Worm (Caenorhabditis elegans) whole organism, L4/young adult: ENCODE results near the gene Y47D7A.11.

ENCODE experiments used
- W03F9.2 ChIP-seq: fragments of 150-350 bp; optimal IDR thresholded peaks from 2 replicates; lab custom pipeline; 2014; ENCODE audit warnings: missing biosample characterization, missing genetic modification characterization
- dao-5 ChIP-seq: sonication (generic microtip); optimal IDR thresholded peaks from 2 replicates; lab custom pipeline; 2016; ENCODE audit warnings: missing genotype, missing genetic modification characterization, moderate library complexity, missing compliant biosample characterization
- him-1 ChIP-seq: sonication (generic microtip); optimal IDR thresholded peaks from 2 replicates; lab custom pipeline; 2016; ENCODE audit warnings: missing genotype, missing genetic modification reagents, missing genetic modification characterization, missing compliant biosample characterization

Gene Y47D7A.11

ce11 chrV:4387916-4388315 lies 40.2 kb downstream of the Y47D7A.11 start:
- TF ChIP-seq W03F9.2 (tag; lab: Kevin White, UChicago) (no peak), dao-5 (no peak), him-1 (no peak)

- TF ChIP-seq W03F9.2 (tag; lab: Kevin White, UChicago), result no peak
- no peak for TF ChIP-seq him-1
- TF ChIP-seq dao-5, result no peak
These were observed 40.7 kb downstream of the Y47D7A.11 start, which contains the start of gene F13A2.9 for ce11 chrV:4387402-4387801. F13A2.9 (minus strand) TSS chrV:4387502.

ce11 chrV:4386173-4386572 lies 41.9 kb downstream of the Y47D7A.11 start, which contains the start of gene F13A2.10:
F13A2.10 (minus strand) TSS chrV:4386273.
- no peak for TF ChIP-seq dao-5
- TF ChIP-seq W03F9.2 (tag; lab: Kevin White, UChicago), result no peak
- TF ChIP-seq him-1, result no peak

- no peak for TF ChIP-seq W03F9.2 (tag; lab: Kevin White, UChicago)
- no peak for TF ChIP-seq him-1
- no peak for TF ChIP-seq dao-5
These were observed 43.6 kb downstream of the Y47D7A.11 start, which contains the start of gene F13A2.2 for ce11 chrV:4384482-4384881. F13A2.2 (minus strand) TSS chrV:4384582.

ce11 chrV:4382298-4382697 lies 45.8 kb downstream of the Y47D7A.11 start, which contains the start of gene F13A2.1:
F13A2.1 (minus strand) TSS chrV:4382398.
- TF ChIP-seq W03F9.2 (tag; lab: Kevin White, UChicago), result no peak
- no peak for TF ChIP-seq him-1
- TF ChIP-seq dao-5, result no peak
